Worm (Caenorhabditis elegans) whole organism, early embryonic: ENCODE results near the gene srd-40.

Experiments
- ama-1 ChIP-seq: fragments of 150-350 bp; optimal IDR thresholded peaks from 2 replicates; lab custom pipeline; 2014
- ceh-13 ChIP-seq: fragments of 200-800 bp; sonication (Bioruptor generic); optimal IDR thresholded peaks from 2 replicates; lab custom pipeline; 2018; ENCODE audit warnings: mild to moderate bottlenecking, missing genetic modification characterization, missing compliant biosample characterization
- hmg-4 ChIP-seq: fragments of 200-800 bp; sonication (Bioruptor generic); optimal IDR thresholded peaks from 2 replicates; lab custom pipeline; 2018; ENCODE audit warnings: mild to moderate bottlenecking, missing genetic modification characterization, missing compliant biosample characterization
- pes-1 ChIP-seq: fragments of 200-800 bp; sonication (Bioruptor generic); IDR thresholded peaks from 2 replicates; pipeline ENCODE4 v1.3.6; 2022; ENCODE audit warnings: missing genetic modification reagents, missing genetic modification characterization, missing compliant biosample characterization

DNA sequence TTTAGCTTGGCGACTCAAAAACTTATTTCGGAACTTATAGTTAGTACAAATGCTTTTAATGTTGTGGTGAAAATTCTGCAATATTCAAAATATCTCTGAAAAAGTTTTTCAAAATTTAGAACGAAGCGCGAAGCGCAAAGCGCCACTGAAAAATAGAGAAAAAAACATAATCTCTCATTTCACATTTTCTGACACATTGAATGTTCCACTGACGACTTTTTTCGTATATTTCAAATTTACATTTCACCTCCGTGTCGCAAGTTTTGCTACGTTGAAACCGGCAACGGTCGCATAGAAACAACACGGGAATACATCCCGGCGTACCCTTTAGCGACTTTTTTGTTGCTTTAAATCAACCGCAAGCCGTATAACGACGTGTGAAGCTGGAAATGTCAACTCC, 24.8 kb downstream of the srd-40 start, which contains the start of gene F42F12.14:
- TF ChIP-seq hmg-4 (GFP tag; lab: Kevin White, UChicago) (no peak), ceh-13 (no peak), ama-1 (lab: Kevin White, UChicago) (no peak), pes-1 (GFP tag; lab: Robert Waterston, UW) (no peak)
